Fruit fly (Drosophila melanogaster) whole organism, embryonic: Measurements from ENCODE around the gene CG8034.

Source experiments
- Asciz ChIP-seq: fragments of 200-800 bp; sonication (Bioruptor generic); optimal IDR thresholded peaks from 2 replicates; lab custom pipeline; 2017; ENCODE audit warnings: missing biosample characterization, mild to moderate bottlenecking, missing genetic modification characterization, missing genetic modification reagents
- CG1024 ChIP-seq: fragments of 200-800 bp; sonication (Bioruptor generic); IDR thresholded peaks from 2 replicates; pipeline ENCODE4 v1.3.6; 2022; ENCODE audit warnings: missing biosample characterization, missing genetic modification characterization
- CG10565 ChIP-seq: fragments of 200-800 bp; sonication (Bioruptor generic); optimal IDR thresholded peaks from 3 replicates; lab custom pipeline; 2016; ENCODE audit warnings: missing biosample characterization, mild to moderate bottlenecking, missing genetic modification characterization
- CG13287 ChIP-seq: fragments of 200-800 bp; sonication (Bioruptor generic); IDR thresholded peaks from 2 replicates; pipeline ENCODE4 v1.3.6; 2022; ENCODE audit warnings: missing biosample characterization, missing genetic modification characterization; ENCODE audit not compliant: partially characterized antibody
- CG14441 ChIP-seq: fragments of 200-800 bp; sonication (Bioruptor generic); IDR thresholded peaks from 2 replicates; pipeline ENCODE4 v1.3.6; 2022; ENCODE audit warnings: missing biosample characterization, missing genetic modification characterization
- CG17802 ChIP-seq: fragments of 200-800 bp; sonication (Bioruptor generic); optimal IDR thresholded peaks from 2 replicates; lab custom pipeline; 2018; ENCODE audit warnings: missing biosample characterization, mild to moderate bottlenecking, missing genetic modification characterization, moderate library complexity
- CG18599 ChIP-seq: fragments of 200-800 bp; sonication (Bioruptor generic); optimal IDR thresholded peaks from 3 replicates; lab custom pipeline; 2017; ENCODE audit warnings: missing biosample characterization, missing genetic modification characterization, mild to moderate bottlenecking, moderate library complexity, missing genetic modification reagents
- CG30431 ChIP-seq: fragments of 200-800 bp; sonication (Bioruptor generic); optimal IDR thresholded peaks from 2 replicates; lab custom pipeline; 2017; ENCODE audit warnings: missing biosample characterization, missing genetic modification characterization
- CG31224 ChIP-seq: fragments of 200-800 bp; sonication (Bioruptor generic); IDR thresholded peaks from 2 replicates; pipeline ENCODE4 v1.3.6; 2022; ENCODE audit warnings: missing biosample characterization, missing genetic modification characterization
- CG31388 ChIP-seq: fragments of 200-800 bp; sonication (Bioruptor generic); optimal IDR thresholded peaks from 2 replicates; lab custom pipeline; 2016; ENCODE audit warnings: missing biosample characterization, missing genetic modification characterization
- CG33213 ChIP-seq: fragments of 200-800 bp; sonication (Bioruptor generic); optimal IDR thresholded peaks from 3 replicates; lab custom pipeline; 2016; ENCODE audit warnings: missing biosample characterization, missing genetic modification characterization
- CG34224 ChIP-seq: fragments of 200-800 bp; sonication (Bioruptor generic); IDR thresholded peaks from 3 replicates; pipeline ENCODE4 v1.3.6; 2022; ENCODE audit warnings: missing biosample characterization, missing genetic modification characterization; ENCODE audit not compliant: partially characterized antibody
- CG4424 ChIP-seq: fragments of 200-800 bp; sonication (Bioruptor generic); optimal IDR thresholded peaks from 3 replicates; lab custom pipeline; 2016; ENCODE audit warnings: missing biosample characterization, missing genetic modification characterization
- CG6683 ChIP-seq: fragments of 200-800 bp; sonication (Bioruptor generic); optimal IDR thresholded peaks from 2 replicates; lab custom pipeline; 2017; ENCODE audit warnings: missing biosample characterization, mild to moderate bottlenecking, missing genetic modification characterization, missing genetic modification reagents
- CG7963 ChIP-seq: fragments of 200-800 bp; sonication (Bioruptor generic); IDR thresholded peaks from 3 replicates; pipeline ENCODE4 v1.3.6; 2022; ENCODE audit warnings: missing biosample characterization, missing genetic modification characterization; ENCODE audit not compliant: partially characterized antibody
- CG8290 ChIP-seq, 3 experiments: fragments of 200-800 bp; sonication (Bioruptor generic); optimal IDR thresholded peaks; 2 replicates each; lab custom pipeline; 2016 to 2019; ENCODE audit warnings: missing biosample characterization in 3 of 3, missing genetic modification characterization in 3 of 3, mild to moderate bottlenecking in 2 of 3, moderate library complexity in 1 of 3
- CG8765 ChIP-seq: fragments of 200-800 bp; sonication (Bioruptor generic); IDR thresholded peaks from 2 replicates; pipeline ENCODE4 v1.3.6; 2022; ENCODE audit warnings: missing biosample characterization, missing genetic modification characterization
- CG9797 ChIP-seq: fragments of 200-800 bp; sonication (Bioruptor generic); optimal IDR thresholded peaks from 3 replicates; lab custom pipeline; 2018; ENCODE audit warnings: missing biosample characterization, mild to moderate bottlenecking, missing genetic modification characterization
- CkIIα-i1 ChIP-seq: fragments of 200-800 bp; sonication (Bioruptor generic); IDR thresholded peaks from 2 replicates; pipeline ENCODE4 v1.3.6; 2022; ENCODE audit warnings: missing biosample characterization, missing genetic modification characterization
- Hr51 ChIP-seq, 2 experiments: fragments of 200-800 bp; sonication (Bioruptor generic); optimal IDR thresholded peaks; 2 replicates in 1 of 2; 3 replicates in 1 of 2; lab custom pipeline; 2016 to 2018; ENCODE audit warnings: missing biosample characterization in 2 of 2, missing genetic modification characterization in 2 of 2, mild to moderate bottlenecking in 1 of 2, moderate library complexity in 1 of 2
- Oaz ChIP-seq: fragments of 200-800 bp; sonication (Bioruptor generic); IDR thresholded peaks from 2 replicates; pipeline ENCODE4 v1.3.6; 2022; ENCODE audit warnings: missing biosample characterization, missing genetic modification characterization
- abd-A ChIP-seq: fragments of 200-800 bp; sonication (Bioruptor generic); optimal IDR thresholded peaks from 3 replicates; lab custom pipeline; 2019; ENCODE audit warnings: missing biosample characterization, mild to moderate bottlenecking, missing genetic modification characterization, moderate library complexity
- ato ChIP-seq: fragments of 200-800 bp; sonication (Bioruptor generic); IDR thresholded peaks from 2 replicates; pipeline ENCODE4 v1.3.6; 2022; ENCODE audit warnings: missing biosample characterization, missing genetic modification characterization; ENCODE audit not compliant: partially characterized antibody
- bowl ChIP-seq: fragments of 200-800 bp; sonication (Bioruptor generic); IDR thresholded peaks from 2 replicates; pipeline ENCODE4 v1.3.6; 2022; ENCODE audit warnings: missing biosample characterization, missing genetic modification characterization
- cad ChIP-seq: fragments of >200 bp; optimal IDR thresholded peaks from 2 replicates; lab custom pipeline; 2017; ENCODE audit warnings: missing biosample characterization, missing genetic modification characterization
- caup ChIP-seq: fragments of 200-800 bp; sonication (Bioruptor generic); optimal IDR thresholded peaks from 3 replicates; lab custom pipeline; 2017; ENCODE audit warnings: missing biosample characterization, mild to moderate bottlenecking, missing genetic modification characterization, moderate library complexity; ENCODE audit not compliant: severe bottlenecking
- dati ChIP-seq: fragments of 200-800 bp; sonication (Bioruptor generic); IDR thresholded peaks from 2 replicates; pipeline ENCODE4 v1.3.6; 2022; ENCODE audit warnings: missing biosample characterization, missing genetic modification characterization
- dimm ChIP-seq: fragments of 200-800 bp; sonication (Bioruptor generic); IDR thresholded peaks from 2 replicates; pipeline ENCODE4 v1.3.6; 2022; ENCODE audit warnings: missing biosample characterization, missing genetic modification characterization
- gsb-n ChIP-seq: fragments of 200-800 bp; sonication (Bioruptor generic); optimal IDR thresholded peaks from 3 replicates; lab custom pipeline; 2018; ENCODE audit warnings: missing biosample characterization, mild to moderate bottlenecking, missing genetic modification characterization
- h ChIP-seq: fragments of >200 bp; optimal IDR thresholded peaks from 2 replicates; lab custom pipeline; 2017
- ind ChIP-seq: fragments of 200-800 bp; sonication (Bioruptor generic); optimal IDR thresholded peaks from 3 replicates; lab custom pipeline; 2016; ENCODE audit warnings: missing biosample characterization, missing genetic modification characterization
- jumu ChIP-seq: fragments of 200-800 bp; sonication (Bioruptor generic); optimal IDR thresholded peaks from 3 replicates; lab custom pipeline; 2016; ENCODE audit warnings: missing biosample characterization, missing genetic modification characterization
- kay ChIP-seq: fragments of 200-800 bp; sonication (Bioruptor generic); optimal IDR thresholded peaks from 2 replicates; lab custom pipeline; 2016; ENCODE audit warnings: missing biosample characterization, missing genetic modification characterization
- lola ChIP-seq, 3 experiments: fragments of >200 bp in 2 of 3; fragments of 200-800 bp in 1 of 3; sonication (Bioruptor generic) in 1 of 3; optimal IDR thresholded peaks; 2 replicates each; lab custom pipeline; 2017 to 2019; ENCODE audit warnings: missing biosample characterization in 3 of 3, missing genetic modification characterization in 3 of 3, mild to moderate bottlenecking in 1 of 3, moderate library complexity in 1 of 3
- oc ChIP-seq: fragments of 200-800 bp; sonication (Bioruptor generic); optimal IDR thresholded peaks from 2 replicates; lab custom pipeline; 2018; ENCODE audit warnings: missing biosample characterization, mild to moderate bottlenecking, missing genetic modification characterization, moderate library complexity
- pita ChIP-seq: fragments of 200-800 bp; sonication (Bioruptor generic); optimal IDR thresholded peaks from 2 replicates; lab custom pipeline; 2017; ENCODE audit warnings: missing biosample characterization, mild to moderate bottlenecking, missing genetic modification characterization
- repo ChIP-seq: fragments of 200-800 bp; sonication (Bioruptor generic); optimal IDR thresholded peaks from 2 replicates; lab custom pipeline; 2016; ENCODE audit warnings: missing biosample characterization, missing genetic modification characterization
- salm ChIP-seq: fragments of 200-800 bp; sonication (Bioruptor generic); optimal IDR thresholded peaks from 2 replicates; lab custom pipeline; 2018; ENCODE audit warnings: missing biosample characterization, mild to moderate bottlenecking, missing genetic modification characterization
- sc ChIP-seq, 3 experiments: fragments of >200 bp in 2 of 3; fragments of 200-800 bp in 1 of 3; sonication (Bioruptor generic) in 1 of 3; optimal IDR thresholded peaks; 2 replicates in 2 of 3; 3 replicates in 1 of 3; lab custom pipeline; 2017; ENCODE audit warnings: mild to moderate bottlenecking in 1 of 3, missing biosample characterization in 1 of 3, missing genetic modification characterization in 1 of 3, missing genetic modification reagents in 1 of 3
- sim ChIP-seq: fragments of 200-800 bp; sonication (Bioruptor generic); IDR thresholded peaks from 2 replicates; pipeline ENCODE4 v1.3.6; 2022; ENCODE audit warnings: missing biosample characterization, missing genetic modification characterization
- slbo ChIP-seq: fragments of 200-800 bp; sonication (Bioruptor generic); IDR thresholded peaks from 2 replicates; pipeline ENCODE4 v1.3.6; 2022; ENCODE audit warnings: missing biosample characterization, missing genetic modification characterization
- sob ChIP-seq: fragments of 200-800 bp; sonication (Bioruptor generic); IDR thresholded peaks from 2 replicates; pipeline ENCODE4 v1.3.6; 2022; ENCODE audit warnings: missing biosample characterization, missing genetic modification characterization
- sug ChIP-seq: fragments of 200-800 bp; optimal IDR thresholded peaks from 2 replicates; lab custom pipeline; 2019; ENCODE audit warnings: missing biosample characterization, mild to moderate bottlenecking, missing genetic modification characterization, moderate library complexity
- tio ChIP-seq: fragments of 200-800 bp; sonication (Bioruptor generic); optimal IDR thresholded peaks from 2 replicates; lab custom pipeline; 2017; ENCODE audit warnings: missing biosample characterization, missing genetic modification characterization, inconsistent platforms
- trem ChIP-seq: fragments of 200-800 bp; optimal IDR thresholded peaks from 3 replicates; lab custom pipeline; 2019; ENCODE audit warnings: missing biosample characterization, mild to moderate bottlenecking, missing genetic modification characterization, moderate library complexity
- tup ChIP-seq: fragments of 200-800 bp; sonication (Bioruptor generic); optimal IDR thresholded peaks from 2 replicates; lab custom pipeline; 2016; ENCODE audit warnings: missing biosample characterization, mild to moderate bottlenecking, missing genetic modification characterization, moderate library complexity
- usp ChIP-seq: fragments of >200 bp; optimal IDR thresholded peaks from 2 replicates; lab custom pipeline; 2017; ENCODE audit warnings: missing biosample characterization, missing genetic modification characterization
- wek ChIP-seq: fragments of 200-800 bp; sonication (Bioruptor generic); optimal IDR thresholded peaks from 3 replicates; lab custom pipeline; 2018; ENCODE audit warnings: missing biosample characterization, mild to moderate bottlenecking, missing genetic modification characterization, moderate library complexity

The CG8034 gene

dm6 chrX:19317058-19317767 lies 19.3 kb upstream of the CG8034 start (continued):
- no peak for TF ChIP-seq CG17802 (tag; lab: Kevin White, UChicago)
- TF ChIP-seq CG10565 (GFP tag; lab: Kevin White, UChicago), result no peak
- peak in 1 of 3 experiments; percentile 44 for TF ChIP-seq lola (GFP tag; optimal IDR thresholded peaks at IDR 0.05; lab: Kevin White, UChicago)
- TF ChIP-seq dimm (GFP tag; lab: Robert Waterston, UW), result no peak
- no peak for TF ChIP-seq kay
- TF ChIP-seq CG34224 (GFP tag; lab: Robert Waterston, UW), result no peak
- TF ChIP-seq tup (GFP tag; lab: Kevin White, UChicago), result no peak
- TF ChIP-seq caup (GFP tag; lab: Kevin White, UChicago), result peak; percentile 61
- TF ChIP-seq CG1024 (GFP tag; lab: Robert Waterston, UW), result no peak
- TF ChIP-seq CG9797 (GFP tag; lab: Kevin White, UChicago), result no peak
- TF ChIP-seq Oaz (GFP tag; lab: Robert Waterston, UW), result no peak
- no peak for TF ChIP-seq CG31388
- peak in 1 of 2 experiments; percentile 80 for TF ChIP-seq Hr51 (GFP tag; optimal IDR thresholded peaks at IDR 0.05; lab: Kevin White, UChicago)
- TF ChIP-seq jumu, result no peak
- TF ChIP-seq gsb-n (tag; lab: Kevin White, UChicago), result peak; percentile 59
- peak; percentile 38 for TF ChIP-seq sug
- TF ChIP-seq dati, result no peak
- TF ChIP-seq sob (GFP tag; lab: Robert Waterston, UW), result peak; percentile 64
- TF ChIP-seq pita (GFP tag; lab: Kevin White, UChicago), result no peak
- TF ChIP-seq slbo, result peak; percentile 73
- TF ChIP-seq CG13287 (GFP tag; lab: Robert Waterston, UW), result no peak
- no peak for TF ChIP-seq cad
- no peak for TF ChIP-seq abd-A (tag; lab: Kevin White, UChicago)
- TF ChIP-seq repo (GFP tag; lab: Kevin White, UChicago), result no peak
- peak; percentile 36 for TF ChIP-seq CG4424
- no peak for TF ChIP-seq wek (GFP tag; lab: Kevin White, UChicago)
- no peak for TF ChIP-seq bowl (GFP tag; lab: Robert Waterston, UW)
- TF ChIP-seq ind (GFP tag; lab: Kevin White, UChicago), result peak; percentile 37
- TF ChIP-seq CkIIα-i1, result no peak
- TF ChIP-seq CG6683 (GFP tag; lab: Kevin White, UChicago), result peak; percentile 37
- peak; percentile 0 for TF ChIP-seq CG30431 (GFP tag; lab: Kevin White, UChicago)
- TF ChIP-seq CG31224, result no peak; the same call in 1 of the 2 replicates
- no peak for TF ChIP-seq ato
- TF ChIP-seq Asciz (GFP tag; lab: Kevin White, UChicago), result peak; percentile 58
- TF ChIP-seq CG33213, result no peak
- peak; percentile 19; the same call in 1 of the 2 replicates for TF ChIP-seq CG14441 (GFP tag; lab: Robert Waterston, UW)
- peak; percentile 41 for TF ChIP-seq salm (tag; lab: Kevin White, UChicago)
- TF ChIP-seq CG8765 (GFP tag; lab: Robert Waterston, UW), result no peak
- no peak for TF ChIP-seq sim (GFP tag; lab: Robert Waterston, UW)
- TF ChIP-seq sc (optimal IDR thresholded peaks at IDR 0.05; lab: Kevin White, UChicago), result no peak
- TF ChIP-seq sc (GFP tag; optimal IDR thresholded peaks at IDR 0.05; lab: Kevin White, UChicago), result peak; percentile 13
- TF ChIP-seq trem (tag; lab: Kevin White, UChicago), result peak; percentile 39
- no peak for TF ChIP-seq CG8290 (GFP tag; optimal IDR thresholded peaks at IDR 0.05; lab: Kevin White, UChicago)
- no peak for TF ChIP-seq CG8290 (tag; optimal IDR thresholded peaks at IDR 0.05; lab: Kevin White, UChicago)
- peak; percentile 87 for TF ChIP-seq CG18599
- TF ChIP-seq CG7963 (GFP tag; lab: Robert Waterston, UW), result no peak
- TF ChIP-seq usp (GFP tag; lab: Kevin White, UChicago), result no peak
- no peak for TF ChIP-seq h (lab: Kevin White, UChicago)
- TF ChIP-seq tio (GFP tag; lab: Kevin White, UChicago), result no peak
- peak; percentile 7 for TF ChIP-seq oc
